Fruit fly (Drosophila melanogaster): Measurements from ENCODE around the gene CG17292.

Gene CG17292

dm6 chr2L:8350560-8351171, 19.6 kb upstream of the CG17292 start (continued):
- TF ChIP-seq Dref (GFP tag; IDR thresholded peaks at IDR 0.05), result no peak
- no peak for TF ChIP-seq lov (optimal IDR thresholded peaks at IDR 0.05)
- TF ChIP-seq lov (GFP tag; IDR thresholded peaks at IDR 0.05), result no peak
- TF ChIP-seq CG10959 (GFP tag; IDR thresholded peaks at IDR 0.05), result no peak
- TF ChIP-seq sim (GFP tag; IDR thresholded peaks at IDR 0.05), result no peak
- TF ChIP-seq CrebB (tag; optimal IDR thresholded peaks at IDR 0.05), result peak; percentile 71
- TF ChIP-seq CTCF (GFP tag; optimal IDR thresholded peaks at IDR 0.05), result no peak
- TF ChIP-seq CG2120 (GFP tag; optimal IDR thresholded peaks at IDR 0.05), result peak; percentile 36
- TF ChIP-seq nmo (GFP tag; optimal IDR thresholded peaks at IDR 0.05), result no peak
- TF ChIP-seq CG12071 (GFP tag; optimal IDR thresholded peaks at IDR 0.05), result peak; percentile 70
- no peak for TF ChIP-seq Myb (GFP tag; optimal IDR thresholded peaks at IDR 0.05)
- TF ChIP-seq CG10147 (GFP tag; optimal IDR thresholded peaks at IDR 0.05), result no peak
- no peak for TF ChIP-seq vnd (GFP tag; IDR thresholded peaks at IDR 0.05; ENCODE audit: partially characterized antibody)
- TF ChIP-seq grau (tag; optimal IDR thresholded peaks at IDR 0.05), result peak; percentile 25
- no peak for TF ChIP-seq pzg (GFP tag; optimal IDR thresholded peaks at IDR 0.05)
- peak in 1 of 2 experiments; percentile 11 for TF ChIP-seq chif (GFP tag; optimal IDR thresholded peaks at IDR 0.05)
- TF ChIP-seq odd (GFP tag; optimal IDR thresholded peaks at IDR 0.05), result peak; percentile 69
- no peak for TF ChIP-seq unc-4 (GFP tag; IDR thresholded peaks at IDR 0.05; ENCODE audit: partially characterized antibody)
- TF ChIP-seq CG5245 (GFP tag; optimal IDR thresholded peaks at IDR 0.05), result no peak
- no peak for TF ChIP-seq CG8765 (GFP tag; IDR thresholded peaks at IDR 0.05)
- TF ChIP-seq CG7745 (tag; optimal IDR thresholded peaks at IDR 0.05), result no peak
- TF ChIP-seq sens-2 (GFP tag; IDR thresholded peaks at IDR 0.05), result no peak
- TF ChIP-seq CG16815 (GFP tag; optimal IDR thresholded peaks at IDR 0.05), result no peak
- no peak for TF ChIP-seq ttk (GFP tag; IDR thresholded peaks at IDR 0.05)
- TF ChIP-seq sens (GFP tag), result peak; percentile 55
- TF ChIP-seq CG31224 (GFP tag; IDR thresholded peaks at IDR 0.05), result no peak
- no peak for TF ChIP-seq slp2 (GFP tag; optimal IDR thresholded peaks at IDR 0.05)
- no peak for TF ChIP-seq CkIIα-i1 (GFP tag; IDR thresholded peaks at IDR 0.05)
- TF ChIP-seq Mrtf (GFP tag; IDR thresholded peaks at IDR 0.05), result no peak
- TF ChIP-seq CG34224 (GFP tag; IDR thresholded peaks at IDR 0.05; ENCODE audit: partially characterized antibody), result no peak
- no peak for TF ChIP-seq Tbp (GFP tag; optimal IDR thresholded peaks at IDR 0.05)
- TF ChIP-seq Adf1 (GFP tag; IDR thresholded peaks at IDR 0.05), result no peak
- peak; percentile 26 for TF ChIP-seq CG8924 (tag; optimal IDR thresholded peaks at IDR 0.05)
- TF ChIP-seq CG4730 (GFP tag; IDR thresholded peaks at IDR 0.05), result peak; percentile 6; the same call in 1 of the 2 replicates
- TF ChIP-seq CG30403 (GFP tag; optimal IDR thresholded peaks at IDR 0.05), result no peak
- no peak for TF ChIP-seq zfh1 (GFP tag; IDR thresholded peaks at IDR 0.05)
- TF ChIP-seq cwo (GFP tag; optimal IDR thresholded peaks at IDR 0.05), result no peak
- no peak for TF ChIP-seq CG4820 (GFP tag; optimal IDR thresholded peaks at IDR 0.05)
- TF ChIP-seq CG11696 (GFP tag; IDR thresholded peaks at IDR 0.05), result no peak
- TF ChIP-seq D19B (GFP tag; optimal IDR thresholded peaks at IDR 0.05), result no peak
- peak; percentile 10 for TF ChIP-seq CG16863 (GFP tag; optimal IDR thresholded peaks at IDR 0.05)
- no peak for TF ChIP-seq CG10274 (GFP tag; optimal IDR thresholded peaks at IDR 0.05)
- TF ChIP-seq CG6791 (GFP tag; IDR thresholded peaks at IDR 0.05; ENCODE audit: partially characterized antibody), result no peak
- TF ChIP-seq caup (GFP tag; optimal IDR thresholded peaks at IDR 0.05; ENCODE audit: severe bottlenecking), result peak; percentile 54
- TF ChIP-seq btn (GFP tag; optimal IDR thresholded peaks at IDR 0.05), result no peak
- no peak for TF ChIP-seq run (tag; optimal IDR thresholded peaks at IDR 0.05)
- no peak for TF ChIP-seq Six4 (GFP tag; optimal IDR thresholded peaks at IDR 0.05)
- TF ChIP-seq sqz (GFP tag; optimal IDR thresholded peaks at IDR 0.05), result no peak
- no peak for TF ChIP-seq ara (GFP tag; IDR thresholded peaks at IDR 0.05)
- no peak for TF ChIP-seq HLH4C (GFP tag; IDR thresholded peaks at IDR 0.05; ENCODE audit: partially characterized antibody)
- TF ChIP-seq chinmo (GFP tag; IDR thresholded peaks at IDR 0.05; ENCODE audit: partially characterized antibody), result no peak
- peak; percentile 62 for TF ChIP-seq CG18599 (GFP tag; optimal IDR thresholded peaks at IDR 0.05)
